Fruit fly (Drosophila melanogaster) S2 (cell line): Measurements from ENCODE around the gene alphaTub85E.

ENCODE experiments used
- CG8478 ChIP-seq: fragments of >200 bp; optimal IDR thresholded peaks from 2 replicates; lab custom pipeline; 2018
- CTCF ChIP-seq, 2 experiments: fragments of >200 bp; optimal IDR thresholded peaks; 2 replicates each; lab custom pipeline; 2018

DNA sequence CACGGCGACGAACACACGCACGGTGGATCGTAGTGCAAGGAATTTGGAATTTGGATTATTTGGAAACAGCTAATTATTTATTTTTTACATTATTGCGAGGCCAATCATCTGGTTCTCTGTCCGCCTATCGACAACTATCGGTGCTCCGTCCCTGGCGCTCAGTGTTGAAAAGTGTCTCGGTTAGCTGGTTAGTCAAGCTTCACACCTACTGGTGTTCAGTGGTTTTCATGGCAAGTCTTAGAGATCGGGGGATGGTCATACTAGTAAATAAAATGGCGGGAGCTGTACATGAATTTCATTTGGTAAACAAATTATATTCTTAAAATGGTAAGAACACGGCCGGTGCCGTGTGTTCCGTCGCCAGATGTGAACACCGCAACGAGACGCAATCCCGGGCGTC, 22.2 kb downstream of the alphaTub85E start, which contains the start of the genes trbd and dmt:
- peak; percentile 44 to 65 for TF ChIP-seq CTCF (optimal IDR thresholded peaks at IDR 0.05; lab: Kevin White, UChicago)
- no peak for TF ChIP-seq CG8478 (lab: Kevin White, UChicago)
